In the genomic region with DNA sequence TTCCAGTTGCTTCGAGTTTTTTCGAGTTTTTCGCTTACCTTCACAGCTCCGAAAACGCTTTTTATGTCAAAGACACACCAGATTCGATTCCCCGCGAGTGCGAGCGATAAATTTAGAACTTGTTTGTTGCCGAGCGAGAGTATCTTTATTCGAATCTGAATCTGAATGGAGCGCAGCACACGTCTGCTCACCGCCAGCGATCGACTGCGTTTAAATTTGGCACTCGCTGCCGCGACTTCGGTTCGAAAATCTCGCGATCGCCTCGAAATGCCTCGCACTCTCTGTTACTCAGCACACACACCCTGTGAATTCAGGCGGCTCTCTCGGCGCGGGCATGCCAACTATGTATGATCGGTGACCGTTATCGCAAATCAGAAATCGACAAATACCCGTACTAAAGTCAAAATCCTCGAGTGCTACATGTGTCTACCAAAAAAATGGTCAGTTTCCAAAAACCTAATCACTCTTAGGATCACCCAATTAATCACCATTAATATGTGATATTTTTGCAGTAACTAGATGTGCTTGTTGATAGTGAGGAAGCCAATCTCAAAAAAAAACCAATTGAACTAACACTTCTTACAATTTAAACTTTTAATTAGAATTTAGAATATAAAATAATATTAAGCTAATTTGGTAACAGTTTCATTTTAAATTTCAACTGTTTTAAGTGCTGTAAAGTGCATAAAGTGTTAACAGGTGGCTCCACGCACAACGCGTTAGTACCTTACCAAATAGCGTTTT, we compare ENCODE assay signal across 5 fruit fly cellular contexts.
A peak's percentile ranks its signal among the peaks of the same experiment; 100 is the strongest.
TF ChIP-seq lines count a peak whose summit lies in the region.

A gene (minus strand): TSS at position 216 of the 744 bp plus-strand sequence.

TF ChIP-seq in whole organism, adult, 20 proteins besides CTCF, POLR2A, EP300 and RAD21 (continued from another document):
- TF ChIP-seq toe (GFP tag; optimal IDR thresholded peaks at IDR 0.05; lab: Kevin White, UChicago) (no peak), CG11617 (GFP tag; optimal IDR thresholded peaks at IDR 0.05; lab: Kevin White, UChicago) (no peak), CG7101 (tag; optimal IDR thresholded peaks at IDR 0.05; lab: Kevin White, UChicago) (peak; percentile 12), CG7045 (GFP tag; optimal IDR thresholded peaks at IDR 0.05; lab: Kevin White, UChicago) (no peak)

TF ChIP-seq in whole organism, embryonic, 481 proteins besides CTCF, POLR2A, EP300 and RAD21 (continued from another document and continues in another):
- TF ChIP-seq Med (GFP tag; lab: Kevin White, UChicago) (peak; percentile 91), Hmx (GFP tag; optimal IDR thresholded peaks at IDR 0.05; lab: Kevin White, UChicago) (no peak), CG12769 (tag; optimal IDR thresholded peaks at IDR 0.05; lab: Kevin White, UChicago) (peak; percentile 60), BtbVII (GFP tag; optimal IDR thresholded peaks at IDR 0.05; lab: Kevin White, UChicago) (peak; percentile 28), CG13424 (tag; optimal IDR thresholded peaks at IDR 0.05; lab: Kevin White, UChicago) (peak; percentile 35), bsh (GFP tag; optimal IDR thresholded peaks at IDR 0.05; lab: Kevin White, UChicago) (peak in 1 of 2 experiments; percentile 4), CG31388 (GFP tag; optimal IDR thresholded peaks at IDR 0.05; lab: Kevin White, UChicago) (no peak), Hsf (GFP tag; optimal IDR thresholded peaks at IDR 0.05; lab: Kevin White, UChicago) (no peak), CG9932 (GFP tag; IDR thresholded peaks at IDR 0.05; lab: Robert Waterston, UW) (peak; percentile 60), nau (GFP tag; optimal IDR thresholded peaks at IDR 0.05; lab: Kevin White, UChicago) (peak; percentile 9), klu (GFP tag; IDR thresholded peaks at IDR 0.05; lab: Robert Waterston, UW) (no peak), ken (GFP tag; IDR thresholded peaks at IDR 0.05; lab: Robert Waterston, UW) (peak; percentile 48; the same call in 2 of the 3 replicates), CG8388 (GFP tag; optimal IDR thresholded peaks at IDR 0.05; lab: Kevin White, UChicago) (no peak), da (GFP tag; optimal IDR thresholded peaks at IDR 0.05; lab: Kevin White, UChicago) (peak; percentile 27), dati (GFP tag; IDR thresholded peaks at IDR 0.05; lab: Robert Waterston, UW) (no peak), CG18619 (GFP tag; optimal IDR thresholded peaks at IDR 0.05; lab: Kevin White, UChicago) (no peak), Hr78 (GFP tag; optimal IDR thresholded peaks at IDR 0.05; lab: Kevin White, UChicago) (peak in 1 of 2 experiments; percentile 29), kni (GFP tag; optimal IDR thresholded peaks at IDR 0.05; lab: Kevin White, UChicago) (peak; percentile 47), CG9215 (GFP tag; IDR thresholded peaks at IDR 0.05; lab: Robert Waterston, UW) (peak; percentile 34; the same call in 1 of the 2 replicates), PHDP (tag; optimal IDR thresholded peaks at IDR 0.05; lab: Kevin White, UChicago) (peak; percentile 33), CG7271 (tag; optimal IDR thresholded peaks at IDR 0.05; lab: Kevin White, UChicago) (no peak), Asciz (GFP tag; optimal IDR thresholded peaks at IDR 0.05; lab: Kevin White, UChicago) (no peak), CG5180 (GFP tag; optimal IDR thresholded peaks at IDR 0.05; lab: Kevin White, UChicago) (peak; percentile 23), CG11456 (GFP tag; IDR thresholded peaks at IDR 0.05; lab: Robert Waterston, UW) (peak; percentile 69; the same call in 2 of the 3 replicates), wor (GFP tag; IDR thresholded peaks at IDR 0.05; lab: Robert Waterston, UW) (no peak), pan (optimal IDR thresholded peaks at IDR 0.05; lab: Kevin White, UChicago) (no peak), pan (GFP tag; optimal IDR thresholded peaks at IDR 0.05 in 1 of 2, IDR thresholded peaks at IDR 0.05 in 1 of 2) (peak in 1 of 2 experiments; percentile 47), gcm (GFP tag; optimal IDR thresholded peaks at IDR 0.05; lab: Kevin White, UChicago) (no peak), chn (GFP tag; optimal IDR thresholded peaks at IDR 0.05; lab: Kevin White, UChicago) (peak; percentile 24)

TF ChIP-seq in whole organism, prepupa, 60 proteins besides CTCF, POLR2A, EP300 and RAD21 (continued from another document and continues in another):
- peak; percentile 20 for TF ChIP-seq CG31627 (GFP tag; optimal IDR thresholded peaks at IDR 0.05; lab: Kevin White, UChicago)
- TF ChIP-seq CG3919 (GFP tag; optimal IDR thresholded peaks at IDR 0.05; lab: Kevin White, UChicago), result peak; percentile 53
- TF ChIP-seq CG6163 (GFP tag; IDR thresholded peaks at IDR 0.05; lab: Robert Waterston, UW), result peak; percentile 59; the same call in 2 of the 3 replicates
- peak; percentile 13 for TF ChIP-seq esn (GFP tag; optimal IDR thresholded peaks at IDR 0.05; lab: Kevin White, UChicago)
- TF ChIP-seq CG6792 (GFP tag; optimal IDR thresholded peaks at IDR 0.05; lab: Kevin White, UChicago), result no peak
- TF ChIP-seq CG6854 (GFP tag; optimal IDR thresholded peaks at IDR 0.05; lab: Kevin White, UChicago), result peak; percentile 59
- peak; percentile 45 for TF ChIP-seq Hr4 (GFP tag; optimal IDR thresholded peaks at IDR 0.05; lab: Kevin White, UChicago)
- TF ChIP-seq dac (GFP tag; optimal IDR thresholded peaks at IDR 0.05; lab: Kevin White, UChicago), result no peak
- peak; percentile 69 for TF ChIP-seq Sox14 (GFP tag; optimal IDR thresholded peaks at IDR 0.05; lab: Kevin White, UChicago)
- TF ChIP-seq CG10669 (GFP tag; optimal IDR thresholded peaks at IDR 0.05; lab: Kevin White, UChicago), result no peak
- TF ChIP-seq eg (GFP tag; IDR thresholded peaks at IDR 0.05; lab: Robert Waterston, UW), result peak; percentile 60
- TF ChIP-seq CG8632 (GFP tag; optimal IDR thresholded peaks at IDR 0.05; lab: Kevin White, UChicago), result peak; percentile 23
- TF ChIP-seq acj6 (GFP tag; optimal IDR thresholded peaks at IDR 0.05; lab: Kevin White, UChicago), result peak; percentile 11
- peak; percentile 30 for TF ChIP-seq CG32006 (GFP tag; optimal IDR thresholded peaks at IDR 0.05; lab: Kevin White, UChicago)
- peak; percentile 42 for TF ChIP-seq Met (GFP tag; optimal IDR thresholded peaks at IDR 0.05; lab: Kevin White, UChicago)
- TF ChIP-seq Ets21C (GFP tag; optimal IDR thresholded peaks at IDR 0.05; lab: Kevin White, UChicago), result no peak
- no peak for TF ChIP-seq cyc (GFP tag; optimal IDR thresholded peaks at IDR 0.05; lab: Kevin White, UChicago)
- peak; percentile 29 for TF ChIP-seq CG34406 (GFP tag; optimal IDR thresholded peaks at IDR 0.05; lab: Kevin White, UChicago)
- no peak for TF ChIP-seq CG11294 (GFP tag; IDR thresholded peaks at IDR 0.05; lab: Robert Waterston, UW)
- TF ChIP-seq svp (GFP tag; lab: Kevin White, UChicago), result peak; percentile 70
- peak; percentile 44; the same call in 1 of the 2 replicates for TF ChIP-seq CG15336 (GFP tag; IDR thresholded peaks at IDR 0.05; lab: Robert Waterston, UW)
- peak; percentile 51; the same call in 1 of the 3 replicates for TF ChIP-seq CG8119 (GFP tag; IDR thresholded peaks at IDR 0.05; lab: Robert Waterston, UW)
- TF ChIP-seq CG6808 (GFP tag; optimal IDR thresholded peaks at IDR 0.05; lab: Kevin White, UChicago), result peak; percentile 27
- TF ChIP-seq Eip93F (GFP tag; optimal IDR thresholded peaks at IDR 0.05; lab: Kevin White, UChicago), result no peak
- TF ChIP-seq lz (GFP tag; optimal IDR thresholded peaks at IDR 0.05; lab: Kevin White, UChicago), result peak; percentile 18
- TF ChIP-seq CG7368 (GFP tag; optimal IDR thresholded peaks at IDR 0.05; lab: Kevin White, UChicago), result peak; percentile 27
- TF ChIP-seq achi (GFP tag; optimal IDR thresholded peaks at IDR 0.05; lab: Kevin White, UChicago), result no peak
- TF ChIP-seq fkh (GFP tag; optimal IDR thresholded peaks at IDR 0.05; lab: Kevin White, UChicago), result no peak
- TF ChIP-seq spab (GFP tag; optimal IDR thresholded peaks at IDR 0.05; lab: Kevin White, UChicago), result no peak
- peak; percentile 32 for TF ChIP-seq CG16779 (tag; optimal IDR thresholded peaks at IDR 0.05; lab: Kevin White, UChicago)
- TF ChIP-seq ss (GFP tag; optimal IDR thresholded peaks at IDR 0.05; lab: Kevin White, UChicago), result no peak

TF ChIP-seq in whole organism, pupa, 21 proteins besides CTCF, POLR2A, EP300 and RAD21 (continued from another document):
- peak; percentile 73 for TF ChIP-seq Ets98B (GFP tag; IDR thresholded peaks at IDR 0.05; lab: Robert Waterston, UW)
- no peak for TF ChIP-seq gl (tag; optimal IDR thresholded peaks at IDR 0.05; lab: Kevin White, UChicago)
- no peak for TF ChIP-seq CG10348 (GFP tag; IDR thresholded peaks at IDR 0.05; lab: Robert Waterston, UW)
- no peak for TF ChIP-seq rn (GFP tag; IDR thresholded peaks at IDR 0.05; lab: Robert Waterston, UW)

TF ChIP-seq in whole organism, wandering third instar larva, 38 proteins besides CTCF, POLR2A, EP300 and RAD21 (continued from another document):
- no peak for TF ChIP-seq ey (GFP tag; optimal IDR thresholded peaks at IDR 0.05; lab: Kevin White, UChicago)
- TF ChIP-seq Rel (GFP tag; optimal IDR thresholded peaks at IDR 0.05; lab: Kevin White, UChicago), result no peak
- TF ChIP-seq Rel (tag; optimal IDR thresholded peaks at IDR 0.05; lab: Kevin White, UChicago), result peak; percentile 28
- no peak for TF ChIP-seq Dfd (GFP tag; optimal IDR thresholded peaks at IDR 0.05; lab: Kevin White, UChicago)
- no peak for TF ChIP-seq N (GFP tag; optimal IDR thresholded peaks at IDR 0.05; lab: Kevin White, UChicago)
- TF ChIP-seq dmrt93B (GFP tag; optimal IDR thresholded peaks at IDR 0.05; lab: Kevin White, UChicago), result no peak
TF ChIP-seq in whole organism, wandering third instar larva: peak in this region for 13.
